Worm (Caenorhabditis elegans): ENCODE measurements around the gene Y54G2A.52.
A peak's percentile ranks its signal among the peaks of the same experiment; 100 is the strongest.

Gene Y54G2A.52

ce11 chrIV:2774500-2774899 is 24.0 kb downstream of the Y54G2A.52 start (continued):
- TF ChIP-seq tbx-9 (tag; optimal IDR thresholded peaks at IDR 0.05; ENCODE audit: borderline replicate concordance) (no peak), ztf-6 (GFP tag; IDR thresholded peaks at IDR 0.05) (no peak), ama-1 (optimal IDR thresholded peaks at IDR 0.05) (peak; percentile 60), ama-1 (GFP tag; optimal IDR thresholded peaks at IDR 0.05) (no peak), unc-62 (GFP tag; optimal IDR thresholded peaks at IDR 0.05) (no peak), bed-1 (GFP tag; IDR thresholded peaks at IDR 0.05) (no peak), hmg-1.2 (GFP tag; IDR thresholded peaks at IDR 0.05) (peak; percentile 76), lin-40 (tag; optimal IDR thresholded peaks at IDR 0.05) (peak; percentile 78), F23B12.7 (tag; optimal IDR thresholded peaks at IDR 0.05; ENCODE audit: insufficient read depth) (peak; percentile 42), C06A6.2 (GFP tag; conservative IDR thresholded peaks at IDR 0.05) (peak; percentile 78; the same call in 1 of the 2 replicates), tbp1 (GFP tag; optimal IDR thresholded peaks at IDR 0.05) (peak; percentile 45), let-526 (GFP tag; IDR thresholded peaks at IDR 0.05) (peak; percentile 85; the same call in 1 of the 2 replicates), Y95B8A.8 (GFP tag; IDR thresholded peaks at IDR 0.05) (0 out of 2 replicates have a peak, but pooled peaks have one; percentile 25), cebp-1 (GFP tag; IDR thresholded peaks at IDR 0.05) (no peak), cebp-1 (tag; optimal IDR thresholded peaks at IDR 0.05) (peak; percentile 77), somi-1 (GFP tag; optimal IDR thresholded peaks at IDR 0.05) (peak; percentile 20), pbrm-1 (GFP tag; IDR thresholded peaks at IDR 0.05) (peak; percentile 72), atf-7 (tag; optimal IDR thresholded peaks at IDR 0.05) (no peak), K11D2.4 (GFP tag; IDR thresholded peaks at IDR 0.05) (peak; percentile 82), ztf-18 (tag; optimal IDR thresholded peaks at IDR 0.05) (peak; percentile 22), madf-10 (tag; optimal IDR thresholded peaks at IDR 0.05) (peak; percentile 17), lin-26 (GFP tag; IDR thresholded peaks at IDR 0.05) (peak; percentile 80), dox-1 (GFP tag; IDR thresholded peaks at IDR 0.05) (peak; percentile 65), lin-35 (GFP tag; optimal IDR thresholded peaks at IDR 0.05) (peak in 1 of 3 experiments; percentile 28), madf-3 (GFP tag; IDR thresholded peaks at IDR 0.05) (0 out of 2 replicates have a peak, but pooled peaks have one; percentile 56), Y56A3A.18 (GFP tag; IDR thresholded peaks at IDR 0.05) (0 out of 2 replicates have a peak, but pooled peaks have one; percentile 38), zfh-2 (GFP tag; conservative IDR thresholded peaks at IDR 0.05) (peak; percentile 60; the same call in 1 of the 2 replicates), B0261.1 (tag; optimal IDR thresholded peaks at IDR 0.05) (no peak), nhr-80 (tag; optimal IDR thresholded peaks at IDR 0.05) (peak; percentile 26), lin-54 (GFP tag; optimal IDR thresholded peaks at IDR 0.05) (peak; percentile 41), nfya-2 (GFP tag; IDR thresholded peaks at IDR 0.05) (no peak), snpc-1.1 (tag; optimal IDR thresholded peaks at IDR 0.05; ENCODE audit: insufficient read depth) (no peak), egrh-3 (GFP tag; IDR thresholded peaks at IDR 0.05) (0 out of 2 replicates have a peak, but pooled peaks have one; percentile 28), dpff-1 (tag; optimal IDR thresholded peaks at IDR 0.05) (no peak), athp-1 (tag; optimal IDR thresholded peaks at IDR 0.05) (no peak), ceh-27 (GFP tag; optimal IDR thresholded peaks at IDR 0.05) (peak; percentile 62), attf-5 (GFP tag; optimal IDR thresholded peaks at IDR 0.05) (peak; percentile 65), mes-4 (tag; optimal IDR thresholded peaks at IDR 0.05) (no peak), Y53G8AR.9 (GFP tag; conservative IDR thresholded peaks at IDR 0.05) (peak; percentile 61; the same call in 1 of the 2 replicates), gei-17 (GFP tag; optimal IDR thresholded peaks at IDR 0.05) (peak; percentile 6), K12H6.12 (tag; optimal IDR thresholded peaks at IDR 0.05) (peak; percentile 73), ceh-91 (GFP tag; IDR thresholded peaks at IDR 0.05) (no peak), snpc-4 (GFP tag; optimal IDR thresholded peaks at IDR 0.05) (no peak), snpc-4 (tag; optimal IDR thresholded peaks at IDR 0.05) (peak in 1 of 4 experiments; percentile 38)

Measured in whole organism, young adult.